Fruit fly (Drosophila melanogaster): ENCODE measurements around the gene nis.

Gene nis

DNA sequence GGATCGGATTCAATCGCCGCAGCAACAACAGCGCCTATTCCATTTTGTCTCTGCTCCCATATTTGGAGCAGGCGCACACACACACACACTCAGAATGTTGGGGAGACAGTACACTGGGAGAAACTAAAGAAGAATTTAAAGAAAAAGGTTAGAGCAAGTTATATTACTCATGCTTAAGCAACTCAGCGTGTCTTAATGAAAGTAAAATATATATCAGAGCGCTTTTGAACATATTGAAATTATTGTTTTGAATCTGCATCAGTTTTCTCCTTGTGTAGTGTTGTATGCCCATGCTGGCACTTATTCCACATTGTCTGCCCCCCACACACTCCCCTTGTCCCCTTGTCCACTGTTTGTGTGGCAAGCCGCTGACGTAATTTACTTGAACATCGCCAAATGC, 3.2 kb upstream of the nis start (continued):
- TF ChIP-seq Xrp1 (GFP tag; IDR thresholded peaks at IDR 0.05) (peak; percentile 70), Ada2b (GFP tag; IDR thresholded peaks at IDR 0.05) (peak; percentile 80), Ptx1 (GFP tag; IDR thresholded peaks at IDR 0.05) (peak; percentile 82), Fer2 (tag; optimal IDR thresholded peaks at IDR 0.05) (peak; percentile 51), Mrtf (GFP tag; IDR thresholded peaks at IDR 0.05) (peak; percentile 79), yki (optimal IDR thresholded peaks at IDR 0.05) (no peak), CG8944 (GFP tag; optimal IDR thresholded peaks at IDR 0.05) (peak; percentile 66), CG6854 (GFP tag; optimal IDR thresholded peaks at IDR 0.05) (peak; percentile 73), stwl (tag; optimal IDR thresholded peaks at IDR 0.05) (no peak), CG18619 (GFP tag; optimal IDR thresholded peaks at IDR 0.05) (peak; percentile 64), CG13624 (GFP tag; optimal IDR thresholded peaks at IDR 0.05) (peak; percentile 83), CG1024 (GFP tag; IDR thresholded peaks at IDR 0.05) (peak; percentile 77), Dp (GFP tag; optimal IDR thresholded peaks at IDR 0.05) (no peak), CG7839 (tag; optimal IDR thresholded peaks at IDR 0.05) (peak; percentile 87), CG4820 (GFP tag; optimal IDR thresholded peaks at IDR 0.05) (peak; percentile 84), pfk (GFP tag; optimal IDR thresholded peaks at IDR 0.05) (no peak), ftz-f1 (GFP tag; optimal IDR thresholded peaks at IDR 0.05) (no peak), CG12155 (GFP tag; optimal IDR thresholded peaks at IDR 0.05) (peak; percentile 68), Ets97D (GFP tag; optimal IDR thresholded peaks at IDR 0.05) (peak; percentile 46), sr (GFP tag; IDR thresholded peaks at IDR 0.05) (peak; percentile 54; the same call in 2 of the 3 replicates), CG15696 (tag; optimal IDR thresholded peaks at IDR 0.05) (no peak), MTF-1 (GFP tag; optimal IDR thresholded peaks at IDR 0.05; ENCODE audit: borderline replicate concordance) (peak; percentile 49), Dad (GFP tag; optimal IDR thresholded peaks at IDR 0.05) (peak; percentile 66), Nf-YB (GFP tag; optimal IDR thresholded peaks at IDR 0.05) (peak; percentile 28), NFAT (GFP tag; IDR thresholded peaks at IDR 0.05) (0 out of 2 replicates have a peak, but pooled peaks have one; percentile 13), dysf (GFP tag; IDR thresholded peaks at IDR 0.05) (peak; percentile 87), CG17829 (tag; optimal IDR thresholded peaks at IDR 0.05) (peak; percentile 70), MESR4 (GFP tag; optimal IDR thresholded peaks at IDR 0.05) (no peak), psq (GFP tag; optimal IDR thresholded peaks at IDR 0.05) (no peak), scrt (GFP tag; optimal IDR thresholded peaks at IDR 0.05) (peak; percentile 73), ase (GFP tag; IDR thresholded peaks at IDR 0.05) (peak; percentile 64; the same call in 1 of the 3 replicates), Dbx (GFP tag; IDR thresholded peaks at IDR 0.05) (peak; percentile 74), Fer1 (GFP tag; optimal IDR thresholded peaks at IDR 0.05) (peak; percentile 88), usp (GFP tag; optimal IDR thresholded peaks at IDR 0.05) (no peak), CG11398 (GFP tag; optimal IDR thresholded peaks at IDR 0.05) (peak; percentile 42), dati (GFP tag; IDR thresholded peaks at IDR 0.05) (no peak), CG4730 (GFP tag; IDR thresholded peaks at IDR 0.05) (peak; percentile 63), CG11247 (GFP tag; IDR thresholded peaks at IDR 0.05) (peak; percentile 65), D (optimal IDR thresholded peaks at IDR 0.05) (no peak), D (GFP tag; optimal IDR thresholded peaks at IDR 0.05) (peak; percentile 61), CG7745 (tag; optimal IDR thresholded peaks at IDR 0.05) (no peak), CG15011 (GFP tag; optimal IDR thresholded peaks at IDR 0.05) (peak; percentile 50), vvl (GFP tag; IDR thresholded peaks at IDR 0.05) (peak; percentile 94), ci (GFP tag; IDR thresholded peaks at IDR 0.05) (peak; percentile 94), Hey (tag; optimal IDR thresholded peaks at IDR 0.05) (no peak), CG10267 (tag; optimal IDR thresholded peaks at IDR 0.05) (peak; percentile 58), Kr (GFP tag; optimal IDR thresholded peaks at IDR 0.05) (no peak), croc (GFP tag; conservative IDR thresholded peaks at IDR 0.05) (peak; percentile 60), trh (GFP tag; optimal IDR thresholded peaks at IDR 0.05) (peak; percentile 34), CG13894 (tag; optimal IDR thresholded peaks at IDR 0.05) (peak; percentile 59), Dek (tag; optimal IDR thresholded peaks at IDR 0.05) (peak; percentile 71), lola (GFP tag; optimal IDR thresholded peaks at IDR 0.05) (no peak), br (optimal IDR thresholded peaks at IDR 0.05) (no peak)
